Fruit fly (Drosophila melanogaster) whole organism, pupa: ENCODE results near the gene Sec20.

Source experiments
- CG10348 ChIP-seq: fragments of 200-800 bp; sonication (Bioruptor generic); IDR thresholded peaks from 2 replicates; pipeline ENCODE4 v1.3.6; 2022; ENCODE audit warnings: missing biosample characterization, missing genetic modification characterization
- CG12605 ChIP-seq: fragments of 200-800 bp; sonication (Bioruptor generic); IDR thresholded peaks from 2 replicates; pipeline ENCODE4 v1.3.6; 2022; ENCODE audit warnings: missing biosample characterization, missing genetic modification characterization
- CG13204 ChIP-seq: fragments of 200-800 bp; sonication (Bioruptor generic); optimal IDR thresholded peaks from 2 replicates; lab custom pipeline; 2018; ENCODE audit warnings: missing biosample characterization, mild to moderate bottlenecking, missing genetic modification characterization, moderate library complexity
- CG14655 ChIP-seq: fragments of 200-800 bp; sonication (Bioruptor generic); optimal IDR thresholded peaks from 3 replicates; lab custom pipeline; 2017; ENCODE audit warnings: mild to moderate bottlenecking, missing biosample characterization, missing genetic modification reagents, missing genetic modification characterization
- CG17806 ChIP-seq: fragments of 200-800 bp; sonication (Bioruptor generic); optimal IDR thresholded peaks from 2 replicates; lab custom pipeline; 2018; ENCODE audit warnings: missing biosample characterization, mild to moderate bottlenecking, missing genetic modification characterization, moderate library complexity
- CG32121 ChIP-seq: fragments of 200-800 bp; sonication (Bioruptor generic); IDR thresholded peaks from 2 replicates; pipeline ENCODE4 v1.3.6; 2022; ENCODE audit warnings: missing biosample characterization, missing genetic modification characterization
- CG8159 ChIP-seq: fragments of 200-800 bp; sonication (Bioruptor generic); optimal IDR thresholded peaks from 3 replicates; lab custom pipeline; 2018; ENCODE audit warnings: missing biosample characterization, mild to moderate bottlenecking, missing genetic modification characterization, moderate library complexity
- CG8301 ChIP-seq: fragments of 200-800 bp; sonication (Bioruptor generic); optimal IDR thresholded peaks from 2 replicates; lab custom pipeline; 2018; ENCODE audit warnings: missing biosample characterization, mild to moderate bottlenecking, missing genetic modification characterization
- Ets98B ChIP-seq: fragments of 200-800 bp; sonication (Bioruptor generic); IDR thresholded peaks from 2 replicates; pipeline ENCODE4 v1.3.6; 2022; ENCODE audit warnings: missing biosample characterization, missing genetic modification characterization
- Snoo ChIP-seq: fragments of 200-800 bp; sonication (Bioruptor generic); optimal IDR thresholded peaks from 3 replicates; lab custom pipeline; 2017; ENCODE audit warnings: missing biosample characterization, mild to moderate bottlenecking, missing genetic modification characterization, inconsistent platforms
- fd96Ca ChIP-seq: fragments of 200-800 bp; sonication (Bioruptor generic); IDR thresholded peaks from 3 replicates; pipeline ENCODE4 v1.3.6; 2022; ENCODE audit warnings: missing biosample characterization, missing genetic modification characterization

dm6 chr3R:5797709-5798108, 26.6 kb downstream of the Sec20 start:
- no peak for TF ChIP-seq fd96Ca (GFP tag; lab: Robert Waterston, UW)
- TF ChIP-seq Ets98B (GFP tag; lab: Robert Waterston, UW), result no peak
- no peak for TF ChIP-seq CG17806
- TF ChIP-seq CG8301 (tag; lab: Kevin White, UChicago), result no peak
- TF ChIP-seq Snoo (tag; lab: Kevin White, UChicago), result no peak
- TF ChIP-seq CG10348 (GFP tag; lab: Robert Waterston, UW), result no peak
- no peak for TF ChIP-seq CG32121 (GFP tag; lab: Robert Waterston, UW)
- no peak for TF ChIP-seq CG13204
- TF ChIP-seq CG14655 (GFP tag; lab: Kevin White, UChicago), result no peak
- no peak for TF ChIP-seq CG8159 (tag; lab: Kevin White, UChicago)
- no peak for TF ChIP-seq CG12605 (GFP tag; lab: Robert Waterston, UW)
